Fruit fly (Drosophila melanogaster) whole organism, wandering third instar larva: ENCODE measurements around the gene Sptz.

Experiments used
- CG32264 ChIP-seq: fragments of 200-800 bp; sonication (Bioruptor generic); optimal IDR thresholded peaks from 2 replicates; lab custom pipeline; 2016; ENCODE audit warnings: missing biosample characterization, missing genetic modification characterization
- CG9705 ChIP-seq: fragments of 200-800 bp; sonication (Bioruptor generic); optimal IDR thresholded peaks from 2 replicates; lab custom pipeline; 2018; ENCODE audit warnings: missing biosample characterization, mild to moderate bottlenecking, missing genetic modification characterization
- CrebA ChIP-seq: fragments of 200-800 bp; sonication (Bioruptor generic); optimal IDR thresholded peaks from 2 replicates; lab custom pipeline; 2016; ENCODE audit warnings: missing biosample characterization, mild to moderate bottlenecking, missing genetic modification characterization, borderline replicate concordance
- Dfd ChIP-seq: fragments of >200 bp; optimal IDR thresholded peaks from 2 replicates; lab custom pipeline; 2017; ENCODE audit warnings: missing biosample characterization, missing genetic modification characterization
- Dif ChIP-seq: fragments of 200-275, 200-300 bp; sonication (Bioruptor generic); optimal IDR thresholded peaks from 2 replicates; lab custom pipeline; 2018; ENCODE audit warnings: missing biosample characterization, missing genetic modification characterization; ENCODE audit not compliant: partially characterized antibody
- GATAd ChIP-seq: sonication (Bioruptor generic); optimal IDR thresholded peaks from 2 replicates; lab custom pipeline; 2016; ENCODE audit warnings: missing biosample characterization, missing genetic modification characterization
- HLH106 ChIP-seq: fragments of 200-800 bp; optimal IDR thresholded peaks from 3 replicates; lab custom pipeline; 2019; ENCODE audit warnings: missing biosample characterization, mild to moderate bottlenecking, missing genetic modification characterization, moderate library complexity
- Hnf4 ChIP-seq: fragments of 200-800 bp; sonication (Bioruptor generic); optimal IDR thresholded peaks from 2 replicates; lab custom pipeline; 2016; ENCODE audit warnings: missing biosample characterization, mild to moderate bottlenecking, missing genetic modification characterization
- Hr78 ChIP-seq: fragments of >200 bp; optimal IDR thresholded peaks from 2 replicates; lab custom pipeline; 2017; ENCODE audit warnings: missing biosample characterization, missing genetic modification characterization
- Hr83 ChIP-seq: fragments of 200-300 bp; sonication (Bioruptor generic); optimal IDR thresholded peaks from 2 replicates; lab custom pipeline; 2016; ENCODE audit warnings: missing biosample characterization, mild to moderate bottlenecking, missing genetic modification characterization, moderate library complexity; ENCODE audit not compliant: poor library complexity, severe bottlenecking
- Jra ChIP-seq: sonication (Bioruptor generic); optimal IDR thresholded peaks from 2 replicates; lab custom pipeline; 2016; ENCODE audit warnings: missing biosample characterization, missing genetic modification characterization
- Mio ChIP-seq: sonication (Bioruptor generic); optimal IDR thresholded peaks from 2 replicates; lab custom pipeline; 2016; ENCODE audit warnings: missing biosample characterization, missing genetic modification characterization
- Myc ChIP-seq: fragments of >200 bp; optimal IDR thresholded peaks from 2 replicates; lab custom pipeline; 2017
- OdsH ChIP-seq: fragments of 200-800 bp; sonication (Bioruptor generic); optimal IDR thresholded peaks from 2 replicates; lab custom pipeline; 2016; ENCODE audit warnings: missing biosample characterization, mild to moderate bottlenecking, missing genetic modification characterization
- Rel ChIP-seq, 2 experiments: fragments of 200-800 bp; sonication (Bioruptor generic) in 1 of 2; optimal IDR thresholded peaks; 2 replicates in 1 of 2; 3 replicates in 1 of 2; lab custom pipeline; 2016 to 2019; ENCODE audit warnings: mild to moderate bottlenecking in 2 of 2, missing biosample characterization in 2 of 2, missing genetic modification characterization in 2 of 2, moderate library complexity in 1 of 2
- Sp1 ChIP-seq: fragments of 200-800 bp; sonication (Bioruptor generic); optimal IDR thresholded peaks from 3 replicates; lab custom pipeline; 2019; ENCODE audit warnings: missing biosample characterization, mild to moderate bottlenecking, missing genetic modification characterization, moderate library complexity
- Vsx2 ChIP-seq: fragments of 200-300, 225-300 bp; sonication (Bioruptor generic); optimal IDR thresholded peaks from 2 replicates; lab custom pipeline; 2018; ENCODE audit warnings: missing biosample characterization, missing genetic modification characterization; ENCODE audit not compliant: partially characterized antibody
- br ChIP-seq: fragments of 200-800 bp; sonication (Bioruptor generic); optimal IDR thresholded peaks from 2 replicates; lab custom pipeline; 2016; ENCODE audit warnings: missing biosample characterization, missing genetic modification characterization
- brk ChIP-seq: fragments of 200-800 bp; sonication (Bioruptor generic); optimal IDR thresholded peaks from 2 replicates; lab custom pipeline; 2016; ENCODE audit warnings: missing biosample characterization, mild to moderate bottlenecking, missing genetic modification characterization
- dl ChIP-seq, 2 experiments: fragments of 175-275, 200-275 bp in 1 of 2; fragments of 200-275 bp in 1 of 2; sonication (Bioruptor generic); optimal IDR thresholded peaks; lab custom pipeline; 2018; ENCODE audit warnings: mild to moderate bottlenecking in 2 of 2, missing biosample characterization in 2 of 2, missing genetic modification characterization in 2 of 2, moderate library complexity in 2 of 2; ENCODE audit not compliant: partially characterized antibody in 2 of 2, insufficient read depth in 1 of 2
- dmrt93B ChIP-seq: fragments of 200-800 bp; sonication (Bioruptor generic); optimal IDR thresholded peaks from 2 replicates; lab custom pipeline; 2018; ENCODE audit warnings: missing biosample characterization, mild to moderate bottlenecking, missing genetic modification characterization
- dsf ChIP-seq: sonication (Bioruptor generic); optimal IDR thresholded peaks from 2 replicates; lab custom pipeline; 2016; ENCODE audit warnings: missing biosample characterization, missing genetic modification characterization, borderline replicate concordance
- ey ChIP-seq: fragments of 200-800 bp; sonication (Bioruptor generic); optimal IDR thresholded peaks from 2 replicates; lab custom pipeline; 2016; ENCODE audit warnings: missing biosample characterization, missing genetic modification characterization
- foxo ChIP-seq, 2 experiments: fragments of 200-800 bp; sonication (Bioruptor generic); optimal IDR thresholded peaks; 2 replicates in 1 of 2; 3 replicates in 1 of 2; lab custom pipeline; 2016 to 2017; ENCODE audit warnings: missing biosample characterization in 2 of 2, missing genetic modification characterization in 2 of 2
- fru ChIP-seq: fragments of 200-800 bp; sonication (Bioruptor generic); optimal IDR thresholded peaks from 3 replicates; lab custom pipeline; 2016; ENCODE audit warnings: missing biosample characterization, mild to moderate bottlenecking, missing genetic modification characterization
- jim ChIP-seq: fragments of 175-275, 200-325 bp; sonication (Bioruptor generic); optimal IDR thresholded peaks from 2 replicates; lab custom pipeline; 2016; ENCODE audit warnings: missing biosample characterization, mild to moderate bottlenecking, missing genetic modification characterization
- pan ChIP-seq: fragments of >200 bp; optimal IDR thresholded peaks from 2 replicates; lab custom pipeline; 2017
- psq ChIP-seq: fragments of 200-800 bp; sonication (Bioruptor generic); optimal IDR thresholded peaks from 3 replicates; lab custom pipeline; 2017; ENCODE audit warnings: missing biosample characterization, mild to moderate bottlenecking, missing genetic modification characterization, moderate library complexity
- rgr ChIP-seq: fragments of 200-800 bp; sonication (Bioruptor generic); optimal IDR thresholded peaks from 3 replicates; lab custom pipeline; 2016; ENCODE audit warnings: missing biosample characterization, mild to moderate bottlenecking, missing genetic modification characterization
- sage ChIP-seq: fragments of 200-800 bp; sonication (Bioruptor generic); optimal IDR thresholded peaks from 2 replicates; lab custom pipeline; 2016; ENCODE audit warnings: missing biosample characterization, mild to moderate bottlenecking, missing genetic modification characterization
- sv ChIP-seq: fragments of 200-800 bp; sonication (Bioruptor generic); optimal IDR thresholded peaks from 3 replicates; lab custom pipeline; 2016; ENCODE audit warnings: missing biosample characterization, missing genetic modification characterization
- tai ChIP-seq: sonication (Bioruptor generic); optimal IDR thresholded peaks from 2 replicates; lab custom pipeline; 2016; ENCODE audit warnings: missing biosample characterization, missing genetic modification characterization
- usp ChIP-seq: fragments of >200 bp; optimal IDR thresholded peaks from 2 replicates; lab custom pipeline; 2017; ENCODE audit warnings: missing biosample characterization, missing genetic modification characterization

Gene Sptz

dm6 chr3R:11378564-11379112 is 43.3 kb upstream of the Sptz start:
- TF ChIP-seq Hr78 (no peak), Vsx2 (GFP tag; lab: Kevin White, UChicago) (no peak), Rel (GFP tag; optimal IDR thresholded peaks at IDR 0.05; lab: Kevin White, UChicago) (no peak), Rel (tag; optimal IDR thresholded peaks at IDR 0.05; lab: Kevin White, UChicago) (no peak), dl (GFP tag; optimal IDR thresholded peaks at IDR 0.05; lab: Kevin White, UChicago; ENCODE audit: insufficient read depth in 1 of 2, partially characterized antibody in 2 of 2) (no peak), foxo (GFP tag; optimal IDR thresholded peaks at IDR 0.05; lab: Kevin White, UChicago) (no peak), Hnf4 (no peak), sv (no peak)

DNA sequence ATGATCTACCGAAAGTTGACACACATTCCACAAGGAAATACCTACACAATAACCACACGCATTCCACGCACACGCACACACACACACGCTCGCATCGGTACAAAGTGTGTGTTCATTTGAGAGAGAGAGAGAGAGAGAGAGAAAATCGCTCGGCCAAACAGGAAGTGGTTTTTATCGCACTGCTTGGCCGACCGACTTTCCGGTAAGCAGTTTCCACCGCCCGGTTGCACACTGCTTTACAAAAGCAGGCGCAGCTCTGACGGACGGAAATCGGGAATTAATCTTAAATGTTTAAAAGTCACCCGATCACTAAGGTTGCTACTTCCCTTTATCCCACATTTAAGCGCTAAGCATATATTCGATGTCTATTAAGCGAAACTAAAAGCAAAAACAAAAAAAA is 29.1 kb upstream of the Sptz start:
- TF ChIP-seq pan (lab: Kevin White, UChicago) (no peak), Dfd (GFP tag; lab: Kevin White, UChicago) (peak; percentile 22)

- no peak for TF ChIP-seq foxo (GFP tag; optimal IDR thresholded peaks at IDR 0.05; lab: Kevin White, UChicago)
- TF ChIP-seq dl (GFP tag; optimal IDR thresholded peaks at IDR 0.05; lab: Kevin White, UChicago; ENCODE audit: insufficient read depth in 1 of 2, partially characterized antibody in 2 of 2) = no peak
- TF ChIP-seq Mio (GFP tag; lab: Kevin White, UChicago) = no peak
- TF ChIP-seq tai (GFP tag; lab: Kevin White, UChicago) = no peak
Observed at dm6 chr3R:11393896-11394295, 28.0 kb upstream of the Sptz start.

dm6 chr3R:11395541-11395940 is 26.4 kb upstream of the Sptz start:
- TF ChIP-seq Sp1 (GFP tag; lab: Kevin White, UChicago) = no peak
- TF ChIP-seq CG9705 (GFP tag; lab: Kevin White, UChicago) = no peak
- no peak for TF ChIP-seq Dfd (GFP tag; lab: Kevin White, UChicago)
- TF ChIP-seq dmrt93B (GFP tag; lab: Kevin White, UChicago) = no peak
- TF ChIP-seq brk = no peak
- TF ChIP-seq sage = no peak
- no peak for TF ChIP-seq OdsH (GFP tag; lab: Kevin White, UChicago)
- no peak for TF ChIP-seq Vsx2 (GFP tag; lab: Kevin White, UChicago)
- TF ChIP-seq Mio (GFP tag; lab: Kevin White, UChicago) = no peak
- TF ChIP-seq Hr83 (GFP tag; lab: Kevin White, UChicago) = no peak
- TF ChIP-seq Hnf4 = no peak
- no peak for TF ChIP-seq CrebA
- TF ChIP-seq rgr = no peak
- no peak for TF ChIP-seq usp (GFP tag; lab: Kevin White, UChicago)
- TF ChIP-seq tai (GFP tag; lab: Kevin White, UChicago) = no peak
- no peak for TF ChIP-seq dsf
- TF ChIP-seq Myc (lab: Kevin White, UChicago) = no peak
- no peak for TF ChIP-seq Dif (GFP tag; lab: Kevin White, UChicago)
- no peak for TF ChIP-seq psq (GFP tag; lab: Kevin White, UChicago)
- TF ChIP-seq ey (GFP tag; lab: Kevin White, UChicago) = no peak

- TF ChIP-seq fru (no peak), foxo (GFP tag; optimal IDR thresholded peaks at IDR 0.05; lab: Kevin White, UChicago) (no peak), Hnf4 (no peak), tai (GFP tag; lab: Kevin White, UChicago) (no peak), CG32264 (GFP tag; lab: Kevin White, UChicago) (no peak), ey (GFP tag; lab: Kevin White, UChicago) (no peak), sage (no peak), jim (GFP tag; lab: Kevin White, UChicago) (no peak), Jra (GFP tag; lab: Kevin White, UChicago) (no peak)
Observed at dm6 chr3R:11402894-11403293, 19.0 kb upstream of the Sptz start.

DNA sequence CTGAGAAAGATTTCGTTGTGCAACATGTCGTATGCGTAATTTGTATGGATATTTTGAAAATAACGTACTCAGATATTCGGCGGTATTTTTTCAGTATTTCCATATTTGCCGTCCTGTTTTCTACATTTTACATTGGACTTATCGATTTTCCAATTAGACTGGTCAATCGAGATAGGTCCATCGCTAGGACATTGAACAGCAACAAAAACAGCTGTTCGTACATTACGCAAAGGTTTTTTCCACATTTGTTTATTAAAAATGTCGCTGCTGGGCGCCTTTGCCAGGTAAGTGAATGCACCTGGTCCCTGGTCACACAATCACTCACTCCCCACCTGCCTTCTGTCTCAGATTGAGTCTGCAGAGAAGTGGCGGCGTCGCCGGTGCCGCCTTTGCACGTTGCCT is 14.2 kb upstream of the Sptz start, which contains the start of gene mRpL40:
Gene mRpL40, plus strand, starts transcription at position 186 of the 402 bp plus-strand sequence.
- no peak for TF ChIP-seq sv
- TF ChIP-seq Hr83 (GFP tag; lab: Kevin White, UChicago) = no peak
- no peak for TF ChIP-seq Dif (GFP tag; lab: Kevin White, UChicago)
- no peak for TF ChIP-seq OdsH (GFP tag; lab: Kevin White, UChicago)
- no peak for TF ChIP-seq Dfd (GFP tag; lab: Kevin White, UChicago)
- TF ChIP-seq GATAd (GFP tag; lab: Kevin White, UChicago) = no peak
- TF ChIP-seq br (GFP tag; lab: Kevin White, UChicago) = no peak
- TF ChIP-seq HLH106 (tag; lab: Kevin White, UChicago) = no peak
- no peak for TF ChIP-seq tai (GFP tag; lab: Kevin White, UChicago)
- TF ChIP-seq CG9705 (GFP tag; lab: Kevin White, UChicago) = no peak
- no peak for TF ChIP-seq fru
- no peak for TF ChIP-seq rgr
